Worm (Caenorhabditis elegans) whole organism, L4 larva: ENCODE data around the gene srh-59.

Experiments
- D1046.2 ChIP-seq: fragments of 200-800 bp; sonication (Bioruptor generic); IDR thresholded peaks from 2 replicates; pipeline ENCODE4 v1.3.6; 2022; ENCODE audit warnings: missing genetic modification characterization, missing compliant biosample characterization
- F10B5.3 ChIP-seq: sonication (generic microtip); optimal IDR thresholded peaks from 2 replicates; lab custom pipeline; 2016; ENCODE audit warnings: mild to moderate bottlenecking, missing genetic modification characterization, missing compliant biosample characterization
- Y105C5A.15 ChIP-seq: fragments of 200-800 bp; sonication (Bioruptor generic); IDR thresholded peaks from 2 replicates; pipeline ENCODE4 v1.3.6; 2022; ENCODE audit warnings: missing genetic modification characterization, missing compliant biosample characterization
- Y48G9A.11 ChIP-seq: fragments of 200-800 bp; sonication (Bioruptor generic); IDR thresholded peaks from 2 replicates; pipeline ENCODE4 v1.3.6; 2022; ENCODE audit warnings: missing genetic modification reagents, missing genetic modification characterization, missing compliant biosample characterization
- Y5F2A.4 ChIP-seq: fragments of 200-800 bp; sonication (Bioruptor generic); optimal IDR thresholded peaks from 2 replicates; lab custom pipeline; 2018; ENCODE audit warnings: mild to moderate bottlenecking, missing genetic modification characterization, missing compliant biosample characterization
- ZK337.2 ChIP-seq: fragments of 200-800 bp; sonication (Bioruptor generic); IDR thresholded peaks from 2 replicates; pipeline ENCODE4 v1.3.6; 2022; ENCODE audit warnings: missing genetic modification reagents, missing genetic modification characterization, missing compliant biosample characterization
- aha-1 ChIP-seq: fragments of 150-350 bp; peaks from one replicate; lab custom pipeline; 2014; ENCODE audit warnings: missing biosample characterization, missing genetic modification characterization
- ama-1 ChIP-seq: fragments of 150-350 bp; optimal IDR thresholded peaks from 2 replicates; lab custom pipeline; 2014; ENCODE audit warnings: inconsistent platforms, mixed read lengths
- arid-1 ChIP-seq: fragments of 200-800 bp; sonication (Bioruptor generic); conservative IDR thresholded peaks from 2 replicates; pipeline ENCODE4 v1.3.6; 2022; ENCODE audit warnings: missing genetic modification reagents, missing genetic modification characterization, missing compliant biosample characterization
- ceh-32 ChIP-seq: sonication (generic microtip); optimal IDR thresholded peaks from 2 replicates; lab custom pipeline; 2016; ENCODE audit warnings: mild to moderate bottlenecking, missing genetic modification characterization, missing compliant biosample characterization; ENCODE audit not compliant: poor library complexity
- daf-16 ChIP-seq, 3 experiments: sonication (generic microtip); optimal IDR thresholded peaks; 2 replicates each; lab custom pipeline; 2016 to 2017; ENCODE audit warnings: missing genetic modification characterization in 3 of 3, missing genetic modification reagents in 3 of 3, mild to moderate bottlenecking in 2 of 3, missing compliant biosample characterization in 2 of 3, missing biosample characterization in 1 of 3, moderate library complexity in 1 of 3
- daf-19 ChIP-seq: fragments of 200-800 bp; sonication (Bioruptor generic); conservative IDR thresholded peaks from 2 replicates; pipeline ENCODE4 v1.3.6; 2022; ENCODE audit warnings: missing genetic modification characterization, missing compliant biosample characterization
- dmd-8 ChIP-seq: fragments of 200-800 bp; sonication (Bioruptor generic); IDR thresholded peaks from 2 replicates; pipeline ENCODE4 v1.3.6; 2022; ENCODE audit warnings: missing genetic modification characterization, missing compliant biosample characterization
- dmd-9 ChIP-seq: fragments of 200-800 bp; sonication (Bioruptor generic); IDR thresholded peaks from 2 replicates; pipeline ENCODE4 v1.3.6; 2022; ENCODE audit warnings: missing genetic modification reagents, missing genetic modification characterization, missing compliant biosample characterization
- duxl-1 ChIP-seq: sonication (generic microtip); optimal IDR thresholded peaks from 2 replicates; lab custom pipeline; 2016; ENCODE audit warnings: mild to moderate bottlenecking, missing genetic modification characterization, moderate library complexity, missing compliant biosample characterization; ENCODE audit not compliant: poor library complexity
- egl-43 ChIP-seq: fragments of 200-800 bp; sonication (Bioruptor generic); IDR thresholded peaks from 2 replicates; pipeline ENCODE4 v1.3.6; 2022; ENCODE audit warnings: missing genetic modification reagents, missing genetic modification characterization, missing compliant biosample characterization
- fkh-10 ChIP-seq: fragments of 150-350 bp; optimal IDR thresholded peaks from 2 replicates; lab custom pipeline; 2014; ENCODE audit warnings: missing biosample characterization, missing genetic modification reagents, missing genetic modification characterization
- fos-1 ChIP-seq: fragments of 150-350 bp; optimal IDR thresholded peaks from 2 replicates; lab custom pipeline; 2014; ENCODE audit warnings: missing biosample characterization, missing genetic modification characterization
- gei-8 ChIP-seq: fragments of 200-800 bp; sonication (Bioruptor generic); optimal IDR thresholded peaks from 2 replicates; lab custom pipeline; 2018; ENCODE audit warnings: mild to moderate bottlenecking, missing genetic modification characterization, missing compliant biosample characterization
- hlh-11 ChIP-seq: fragments of 200-800 bp; sonication (Bioruptor generic); optimal IDR thresholded peaks from 2 replicates; lab custom pipeline; 2018; ENCODE audit warnings: mild to moderate bottlenecking, missing genetic modification characterization, missing compliant biosample characterization
- hmg-1.1 ChIP-seq: fragments of 200-800 bp; sonication (Bioruptor generic); IDR thresholded peaks from 2 replicates; pipeline ENCODE4 v1.3.6; 2022; ENCODE audit warnings: missing genetic modification reagents, missing genetic modification characterization, missing compliant biosample characterization
- lim-7 ChIP-seq: fragments of 200-800 bp; sonication (Bioruptor generic); IDR thresholded peaks from 2 replicates; pipeline ENCODE4 v1.3.6; 2022; ENCODE audit warnings: missing genetic modification characterization, missing compliant biosample characterization
- lin-13 ChIP-seq: fragments of 150-350 bp; optimal IDR thresholded peaks from 2 replicates; lab custom pipeline; 2014; ENCODE audit warnings: missing biosample characterization, missing genetic modification reagents, missing genetic modification characterization
- lin-15B ChIP-seq: fragments of 150-350 bp; sonication (generic microtip); optimal IDR thresholded peaks from 3 replicates; lab custom pipeline; 2014; ENCODE audit warnings: missing biosample characterization, missing genetic modification characterization
- madf-5 ChIP-seq, 2 experiments: fragments of 200-800 bp; sonication (Bioruptor generic); IDR thresholded peaks; 2 replicates each; pipeline ENCODE4 v1.3.6; 2022; ENCODE audit warnings: missing compliant biosample characterization in 2 of 2, missing genetic modification characterization in 2 of 2
- madf-9 ChIP-seq: fragments of 200-800 bp; sonication (Bioruptor generic); conservative IDR thresholded peaks from 2 replicates; pipeline ENCODE4 v1.3.6; 2022; ENCODE audit warnings: missing genetic modification reagents, missing genetic modification characterization, missing compliant biosample characterization
- mdt-29 ChIP-seq: fragments of 200-800 bp; sonication (Bioruptor generic); IDR thresholded peaks from 2 replicates; pipeline ENCODE4 v1.3.6; 2022; ENCODE audit warnings: missing genetic modification reagents, missing genetic modification characterization, missing compliant biosample characterization
- mes-2 ChIP-seq: sonication (generic microtip); optimal IDR thresholded peaks from 2 replicates; lab custom pipeline; 2016; ENCODE audit warnings: missing genotype, mild to moderate bottlenecking, missing genetic modification characterization, missing compliant biosample characterization; ENCODE audit not compliant: poor library complexity, severe bottlenecking
- nhr-41 ChIP-seq: fragments of 200-800 bp; sonication (Bioruptor generic); IDR thresholded peaks from 2 replicates; pipeline ENCODE4 v1.3.6; 2022; ENCODE audit warnings: missing genetic modification reagents, missing genetic modification characterization, missing compliant biosample characterization
- nhr-48 ChIP-seq: sonication (generic microtip); optimal IDR thresholded peaks from 2 replicates; lab custom pipeline; 2016; ENCODE audit warnings: mild to moderate bottlenecking, missing genetic modification characterization, missing compliant biosample characterization
- nhr-6 ChIP-seq: fragments of 150-350 bp; optimal IDR thresholded peaks from 2 replicates; lab custom pipeline; 2014; ENCODE audit warnings: missing biosample characterization, missing genetic modification characterization
- nhr-77 ChIP-seq: fragments of 150-350 bp; optimal IDR thresholded peaks from 2 replicates; lab custom pipeline; 2014; ENCODE audit warnings: missing biosample characterization, missing genetic modification characterization
- php-3 ChIP-seq: fragments of 200-800 bp; sonication (Bioruptor generic); IDR thresholded peaks from 2 replicates; pipeline ENCODE4 v1.3.6; 2022; ENCODE audit warnings: missing genetic modification reagents, missing genetic modification characterization, missing compliant biosample characterization
- rbr-2 ChIP-seq: sonication (generic microtip); optimal IDR thresholded peaks from 2 replicates; lab custom pipeline; 2016; ENCODE audit warnings: missing genotype, missing genetic modification characterization, missing compliant biosample characterization
- saeg-2 ChIP-seq: fragments of 200-800 bp; sonication (Bioruptor generic); IDR thresholded peaks from 2 replicates; pipeline ENCODE4 v1.3.6; 2022; ENCODE audit warnings: missing genetic modification reagents, missing genetic modification characterization, missing compliant biosample characterization
- sdz-12 ChIP-seq: fragments of 200-800 bp; sonication (Bioruptor generic); optimal IDR thresholded peaks from 2 replicates; lab custom pipeline; 2018; ENCODE audit warnings: mild to moderate bottlenecking, missing genetic modification characterization, missing compliant biosample characterization
- snpc-1.2 ChIP-seq: fragments of 200-800 bp; sonication (Bioruptor generic); IDR thresholded peaks from 2 replicates; pipeline ENCODE4 v1.3.6; 2022; ENCODE audit warnings: missing genetic modification reagents, missing genetic modification characterization, missing compliant biosample characterization
- snpc-4 ChIP-seq: fragments of 150-350 bp; optimal IDR thresholded peaks from 2 replicates; lab custom pipeline; 2014; ENCODE audit warnings: missing biosample characterization, missing genetic modification characterization
- spr-1 ChIP-seq: sonication (generic microtip); optimal IDR thresholded peaks from 2 replicates; lab custom pipeline; 2016; ENCODE audit warnings: mild to moderate bottlenecking, missing genetic modification characterization, missing compliant biosample characterization
- tag-97 ChIP-seq: fragments of 200-800 bp; sonication (Bioruptor generic); IDR thresholded peaks from 2 replicates; pipeline ENCODE4 v1.3.6; 2022; ENCODE audit warnings: missing genetic modification characterization, missing compliant biosample characterization
- unc-62 ChIP-seq, 3 experiments: fragments of 150-350 bp in 1 of 3; sonication (generic microtip); optimal IDR thresholded peaks in 2 of 3; peaks in 1 of 3; 1 replicate in 1 of 3; 2 replicates in 2 of 3; lab custom pipeline; 2014 to 2017; ENCODE audit warnings: missing biosample characterization in 3 of 3, missing genetic modification characterization in 3 of 3, missing genetic modification reagents in 3 of 3, missing genotype in 1 of 3
- vab-7 ChIP-seq: fragments of 200-800 bp; sonication (Bioruptor generic); IDR thresholded peaks from 2 replicates; pipeline ENCODE4 v1.3.6; 2022; ENCODE audit warnings: missing genetic modification reagents, missing genetic modification characterization, missing compliant biosample characterization
- zfp-3 ChIP-seq: fragments of 200-800 bp; sonication (Bioruptor generic); conservative IDR thresholded peaks from 2 replicates; pipeline ENCODE4 v1.3.6; 2022; ENCODE audit warnings: missing genetic modification reagents, missing genetic modification characterization, missing compliant biosample characterization
- zip-11 ChIP-seq: fragments of 200-800 bp; sonication (Bioruptor generic); IDR thresholded peaks from 2 replicates; pipeline ENCODE4 v1.3.6; 2022; ENCODE audit warnings: missing genetic modification characterization, missing compliant biosample characterization

The srh-59 gene

ce11 chrII:3561561-3561960 is 20.3 kb upstream of the srh-59 start, which contains the start of gene W10G11.2:
W10G11.2 (minus strand) TSS chrII:3561661.
- TF ChIP-seq nhr-6 (tag; lab: Kevin White, UChicago) (no peak), madf-5 (GFP tag; IDR thresholded peaks at IDR 0.05; lab: Robert Waterston, UW) (no peak), hlh-11 (tag; lab: Kevin White, UChicago) (no peak), Y48G9A.11 (no peak), lin-13 (GFP tag; lab: Kevin White, UChicago) (no peak), unc-62 (GFP tag; optimal IDR thresholded peaks at IDR 0.05 in 1 of 2; lab: Kevin White, UChicago) (no peak), unc-62 (tag; optimal IDR thresholded peaks at IDR 0.05; lab: Kevin White, UChicago) (no peak), aha-1 (tag; lab: Kevin White, UChicago) (no peak), rbr-2 (no peak), gei-8 (GFP tag; lab: Kevin White, UChicago) (no peak), sdz-12 (GFP tag; lab: Kevin White, UChicago) (no peak), tag-97 (GFP tag; lab: Robert Waterston, UW) (no peak), vab-7 (GFP tag; lab: Robert Waterston, UW) (no peak), snpc-4 (tag; lab: Kevin White, UChicago) (no peak), Y105C5A.15 (GFP tag; lab: Robert Waterston, UW) (no peak)

- TF ChIP-seq zip-11 (GFP tag; lab: Robert Waterston, UW), result no peak
- no peak for TF ChIP-seq fos-1
- no peak for TF ChIP-seq php-3 (GFP tag; lab: Robert Waterston, UW)
- TF ChIP-seq F10B5.3 (tag; lab: Kevin White, UChicago), result no peak
- no peak for TF ChIP-seq ama-1
- TF ChIP-seq dmd-8 (GFP tag; lab: Robert Waterston, UW), result no peak
- TF ChIP-seq lim-7, result no peak
- no peak for TF ChIP-seq ZK337.2
- TF ChIP-seq ceh-32 (tag; lab: Kevin White, UChicago), result no peak
- TF ChIP-seq arid-1 (GFP tag; lab: Robert Waterston, UW), result no peak
- no peak for TF ChIP-seq daf-16 (GFP tag; optimal IDR thresholded peaks at IDR 0.05; lab: Kevin White, UChicago)
- no peak for TF ChIP-seq daf-16 (tag; optimal IDR thresholded peaks at IDR 0.05; lab: Kevin White, UChicago)
- no peak for TF ChIP-seq mdt-29 (GFP tag; lab: Robert Waterston, UW)
- TF ChIP-seq lin-15B, result no peak
- no peak for TF ChIP-seq egl-43 (GFP tag; lab: Robert Waterston, UW)
- no peak for TF ChIP-seq vab-7 (GFP tag; lab: Robert Waterston, UW)
- no peak for TF ChIP-seq fkh-10 (GFP tag; lab: Kevin White, UChicago)
Measured at ce11 chrII:3562419-3562818, 19.4 kb upstream of the srh-59 start, which contains the start of gene W10G11.3. W10G11.3 (minus strand) TSS chrII:3562519.

- TF ChIP-seq unc-62 (GFP tag; optimal IDR thresholded peaks at IDR 0.05 in 1 of 2; lab: Kevin White, UChicago) (peak in 1 of 2 experiments; percentile 91), unc-62 (tag; optimal IDR thresholded peaks at IDR 0.05; lab: Kevin White, UChicago) (no peak), dmd-9 (GFP tag; lab: Robert Waterston, UW) (no peak), fos-1 (no peak)
Measured at ce11 chrII:3567066-3567465, 14.8 kb upstream of the srh-59 start.

ce11 chrII:3567576-3567975 is 14.3 kb upstream of the srh-59 start:
- TF ChIP-seq hlh-11 (tag; lab: Kevin White, UChicago) (peak; percentile 46), zfp-3 (peak; percentile 77), mes-2 (peak; percentile 58), dmd-8 (GFP tag; lab: Robert Waterston, UW) (peak; percentile 88), duxl-1 (tag; lab: Kevin White, UChicago) (peak; percentile 86), Y5F2A.4 (GFP tag; lab: Kevin White, UChicago) (peak; percentile 52), spr-1 (tag; lab: Kevin White, UChicago) (peak; percentile 65), nhr-48 (tag; lab: Kevin White, UChicago) (peak; percentile 55), mdt-29 (GFP tag; lab: Robert Waterston, UW) (peak; percentile 77), hmg-1.1 (GFP tag; lab: Robert Waterston, UW) (peak; percentile 59), madf-5 (GFP tag; IDR thresholded peaks at IDR 0.05; lab: Robert Waterston, UW) (peak; percentile 20 to 83; a peak in 2 of 4 replicates), nhr-41 (GFP tag; lab: Robert Waterston, UW) (peak; percentile 59; the same call in 1 of the 2 replicates), D1046.2 (0 out of 2 replicates have a peak, but pooled peaks have one; percentile 80), snpc-1.2 (GFP tag; lab: Robert Waterston, UW) (peak; percentile 86), zip-11 (GFP tag; lab: Robert Waterston, UW) (0 out of 2 replicates have a peak, but pooled peaks have one; percentile 49), saeg-2 (GFP tag; lab: Robert Waterston, UW) (peak; percentile 73; the same call in 1 of the 2 replicates), nhr-77 (tag; lab: Kevin White, UChicago) (peak; percentile 4), daf-16 (GFP tag; optimal IDR thresholded peaks at IDR 0.05; lab: Kevin White, UChicago) (peak; percentile 29 to 86), daf-16 (tag; optimal IDR thresholded peaks at IDR 0.05; lab: Kevin White, UChicago) (peak; percentile 77), madf-9 (GFP tag; lab: Robert Waterston, UW) (peak; percentile 35; the same call in 1 of the 2 replicates), daf-19 (GFP tag; lab: Robert Waterston, UW) (peak; percentile 83)
